Fruit fly (Drosophila melanogaster) whole organism, adult: ENCODE data around the gene cdi.

ENCODE experiments used
- CG11617 ChIP-seq: fragments of 200-800 bp; sonication (Bioruptor generic); optimal IDR thresholded peaks from 2 replicates; lab custom pipeline; 2017; ENCODE audit warnings: mild to moderate bottlenecking, missing biosample characterization, missing genetic modification reagents, missing genetic modification characterization
- CG12768 ChIP-seq: fragments of 200-800 bp; sonication (Bioruptor generic); optimal IDR thresholded peaks from 2 replicates; lab custom pipeline; 2017; ENCODE audit warnings: missing biosample characterization, missing genetic modification characterization, mild to moderate bottlenecking, moderate library complexity, missing genetic modification reagents
- CG33017 ChIP-seq: fragments of 200-800 bp; sonication (Bioruptor generic); optimal IDR thresholded peaks from 2 replicates; lab custom pipeline; 2018; ENCODE audit warnings: missing biosample characterization, mild to moderate bottlenecking, missing genetic modification characterization, moderate library complexity
- CG7101 ChIP-seq: fragments of 200-800 bp; sonication (Bioruptor generic); optimal IDR thresholded peaks from 2 replicates; lab custom pipeline; 2018; ENCODE audit warnings: missing biosample characterization, mild to moderate bottlenecking, missing genetic modification characterization, moderate library complexity
- Clk ChIP-seq: fragments of 200-800 bp; sonication (Bioruptor generic); optimal IDR thresholded peaks from 2 replicates; lab custom pipeline; 2017; ENCODE audit warnings: missing biosample characterization, missing genetic modification characterization
- Hr96 ChIP-seq: fragments of 200-800 bp; sonication (Bioruptor generic); optimal IDR thresholded peaks from 2 replicates; lab custom pipeline; 2016; ENCODE audit warnings: missing biosample characterization, missing genetic modification characterization
- cnc ChIP-seq, 2 experiments: fragments of >200 bp; optimal IDR thresholded peaks; 2 replicates each; lab custom pipeline; 2017
- kay ChIP-seq: fragments of 200-800 bp; sonication (Bioruptor generic); peaks from one replicate; lab custom pipeline; 2016; ENCODE audit warnings: missing biosample characterization, missing genetic modification characterization, borderline replicate concordance
- ovo ChIP-seq: fragments of 200-800 bp; sonication (Bioruptor generic); optimal IDR thresholded peaks from 2 replicates; lab custom pipeline; 2016; ENCODE audit warnings: missing biosample characterization, missing genetic modification characterization
- tj ChIP-seq: fragments of 200-800 bp; sonication (Bioruptor generic); optimal IDR thresholded peaks from 3 replicates; lab custom pipeline; 2017; ENCODE audit warnings: missing biosample characterization, mild to moderate bottlenecking, missing genetic modification characterization, moderate library complexity
- toe ChIP-seq: fragments of 200-800 bp; sonication (Bioruptor generic); optimal IDR thresholded peaks from 2 replicates; lab custom pipeline; 2016; ENCODE audit warnings: missing biosample characterization, missing genetic modification characterization

DNA sequence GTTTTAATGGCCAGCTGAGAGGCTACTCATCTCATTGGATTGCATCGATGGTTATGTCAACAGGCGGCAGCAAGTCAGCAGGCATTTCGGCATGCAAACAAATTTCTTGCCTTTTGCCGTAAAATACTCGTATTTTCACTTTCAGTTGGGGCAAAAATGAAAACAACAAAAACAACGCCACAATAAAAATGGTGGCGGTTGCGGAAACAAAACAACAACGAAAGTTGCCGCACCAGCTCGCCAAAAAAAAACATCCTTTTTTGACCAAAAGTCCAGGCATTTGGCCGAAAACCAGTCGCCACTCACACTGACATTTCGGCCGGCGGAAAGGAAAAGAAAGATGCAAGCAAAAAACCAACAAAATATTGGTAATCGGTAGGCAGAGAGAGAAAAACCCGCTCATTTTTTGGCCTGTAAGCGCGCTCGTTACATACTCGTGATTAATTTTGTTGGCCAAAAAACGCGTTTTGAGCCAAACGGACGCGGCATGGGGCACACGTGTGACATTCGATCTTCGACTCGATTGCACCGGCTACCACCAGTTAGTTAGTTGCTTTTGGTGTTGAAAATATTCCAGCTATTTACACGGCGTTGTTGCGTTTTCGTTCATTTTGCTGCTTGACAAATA is 29.9 kb downstream of the cdi start:
- TF ChIP-seq CG7101: no peak
- TF ChIP-seq kay (GFP tag; lab: Kevin White, UChicago): no peak
- no peak for TF ChIP-seq ovo (GFP tag; lab: Kevin White, UChicago)
- no peak for TF ChIP-seq cnc (optimal IDR thresholded peaks at IDR 0.05; lab: Kevin White, UChicago)
- TF ChIP-seq CG33017 (tag; lab: Kevin White, UChicago): no peak
- TF ChIP-seq CG12768 (GFP tag; lab: Kevin White, UChicago): no peak
- no peak for TF ChIP-seq Hr96 (GFP tag; lab: Kevin White, UChicago)
- no peak for TF ChIP-seq Clk (GFP tag; lab: Kevin White, UChicago)
- no peak for TF ChIP-seq tj (GFP tag; lab: Kevin White, UChicago)
- no peak for TF ChIP-seq toe (GFP tag; lab: Kevin White, UChicago)
- TF ChIP-seq CG11617: no peak
